Fruit fly (Drosophila melanogaster): ENCODE results near the gene ND-15.

Gene ND-15

DNA sequence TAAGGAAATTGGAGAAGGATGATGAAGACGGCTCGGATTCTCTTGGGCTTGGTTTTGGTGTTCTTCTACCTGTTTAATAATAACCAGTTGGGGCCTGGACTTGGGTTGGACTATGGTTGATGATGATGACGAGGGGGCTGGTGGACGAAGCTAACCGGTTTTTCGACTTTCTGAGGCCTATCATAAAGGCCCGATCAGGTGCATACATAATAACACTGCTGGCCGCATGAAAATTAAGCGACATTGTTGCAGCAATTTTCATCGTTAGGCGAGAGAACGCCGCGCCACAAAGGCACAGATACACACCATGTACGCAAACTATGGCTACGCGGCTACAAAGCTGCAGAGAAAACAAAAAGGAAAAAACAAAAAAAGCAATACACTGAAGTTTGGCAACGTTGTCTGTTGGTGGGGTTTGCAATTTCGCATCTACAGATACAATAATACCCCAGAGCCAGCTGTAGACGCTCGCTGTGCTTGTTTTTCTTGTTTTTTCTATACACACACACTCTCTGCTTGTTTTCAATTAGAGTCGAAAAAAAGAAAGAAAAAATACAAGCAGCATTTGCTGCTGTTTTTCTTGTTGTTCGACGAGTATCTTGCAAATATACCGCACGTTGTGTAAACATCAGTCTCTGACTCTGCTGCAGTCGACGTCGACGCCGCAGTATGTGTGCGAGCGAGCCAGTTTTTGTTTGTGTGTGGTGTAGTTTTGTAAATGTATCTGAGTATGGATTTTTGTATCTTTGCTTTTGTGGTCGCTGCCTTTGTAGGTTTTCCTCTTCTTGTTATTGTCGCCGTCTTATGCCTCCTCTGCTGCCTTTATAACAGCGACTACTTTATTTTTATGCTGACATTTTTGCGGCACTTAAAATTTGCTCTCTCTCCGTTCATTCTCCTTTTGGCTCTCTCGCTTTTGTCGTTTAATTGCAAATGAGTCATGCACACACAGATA lies 51.9 kb downstream of the ND-15 start (continued):
- TF ChIP-seq HHEX (GFP tag; optimal IDR thresholded peaks at IDR 0.05): peak; percentile 86
- TF ChIP-seq CG12744 (GFP tag; optimal IDR thresholded peaks at IDR 0.05): peak; percentile 55
- no peak for TF ChIP-seq CG5245 (GFP tag; optimal IDR thresholded peaks at IDR 0.05)
- no peak for TF ChIP-seq ac (GFP tag; optimal IDR thresholded peaks at IDR 0.05)
- TF ChIP-seq en (GFP tag; optimal IDR thresholded peaks at IDR 0.05): peak; percentile 41
- TF ChIP-seq CG13775 (GFP tag; optimal IDR thresholded peaks at IDR 0.05): peak; percentile 58
- TF ChIP-seq CG10979 (tag; optimal IDR thresholded peaks at IDR 0.05): peak; percentile 43
- peak; percentile 56 for TF ChIP-seq CG12155 (GFP tag; optimal IDR thresholded peaks at IDR 0.05)
- peak; percentile 86 for TF ChIP-seq Asciz (GFP tag; optimal IDR thresholded peaks at IDR 0.05)
- TF ChIP-seq mirr (GFP tag; optimal IDR thresholded peaks at IDR 0.05): peak; percentile 98
- peak; percentile 80 for TF ChIP-seq Meics (GFP tag; optimal IDR thresholded peaks at IDR 0.05)
- no peak for TF ChIP-seq gce (GFP tag; IDR thresholded peaks at IDR 0.05)
- no peak for TF ChIP-seq CG11560 (tag; IDR thresholded peaks at IDR 0.05)
- TF ChIP-seq CG6791 (GFP tag; IDR thresholded peaks at IDR 0.05; ENCODE audit: partially characterized antibody): no peak
- TF ChIP-seq CG2199 (GFP tag; IDR thresholded peaks at IDR 0.05): no peak
- peak; percentile 72 for TF ChIP-seq gro (GFP tag; optimal IDR thresholded peaks at IDR 0.05)
- peak; percentile 85 for TF ChIP-seq sug (tag; optimal IDR thresholded peaks at IDR 0.05)
- peak; percentile 32 to 84 for TF ChIP-seq Trl (optimal IDR thresholded peaks at IDR 0.05)
- peak; percentile 54 for TF ChIP-seq Trl (GFP tag; optimal IDR thresholded peaks at IDR 0.05)
- TF ChIP-seq CG12299 (tag; optimal IDR thresholded peaks at IDR 0.05): peak; percentile 76
- TF ChIP-seq row (GFP tag; IDR thresholded peaks at IDR 0.05): no peak
- peak; percentile 33 for TF ChIP-seq nmo (GFP tag; optimal IDR thresholded peaks at IDR 0.05)
- TF ChIP-seq ERR (GFP tag; optimal IDR thresholded peaks at IDR 0.05): peak; percentile 53
- peak; percentile 58 for TF ChIP-seq twi (tag; optimal IDR thresholded peaks at IDR 0.05)
- TF ChIP-seq Doc2 (GFP tag; IDR thresholded peaks at IDR 0.05): no peak
- TF ChIP-seq inv (GFP tag; IDR thresholded peaks at IDR 0.05; ENCODE audit: partially characterized antibody): no peak
- no peak for TF ChIP-seq CG6654 (GFP tag; optimal IDR thresholded peaks at IDR 0.05)
- TF ChIP-seq phol (tag; optimal IDR thresholded peaks at IDR 0.05): no peak
- TF ChIP-seq CG6683 (GFP tag; optimal IDR thresholded peaks at IDR 0.05): peak; percentile 90
- peak; percentile 60 for TF ChIP-seq NC2β (GFP tag; optimal IDR thresholded peaks at IDR 0.05)
- TF ChIP-seq CG43689 (GFP tag; IDR thresholded peaks at IDR 0.05): no peak
- TF ChIP-seq wor (GFP tag; IDR thresholded peaks at IDR 0.05): no peak
- TF ChIP-seq pfk (GFP tag; optimal IDR thresholded peaks at IDR 0.05): peak; percentile 75
- TF ChIP-seq Sox100B (GFP tag; optimal IDR thresholded peaks at IDR 0.05): peak; percentile 74
- TF ChIP-seq CG6272 (GFP tag; IDR thresholded peaks at IDR 0.05): no peak
- TF ChIP-seq z (GFP tag; IDR thresholded peaks at IDR 0.05): no peak
- TF ChIP-seq CHES-1-like (GFP tag; optimal IDR thresholded peaks at IDR 0.05): peak; percentile 87
- no peak for TF ChIP-seq Deaf1 (tag; optimal IDR thresholded peaks at IDR 0.05)
- TF ChIP-seq Hsf (GFP tag; optimal IDR thresholded peaks at IDR 0.05): peak; percentile 30
- peak; percentile 65 for TF ChIP-seq repo (GFP tag; optimal IDR thresholded peaks at IDR 0.05)
- TF ChIP-seq ham (GFP tag; IDR thresholded peaks at IDR 0.05): no peak
- peak; percentile 88 for TF ChIP-seq BtbVII (GFP tag; optimal IDR thresholded peaks at IDR 0.05)
- peak; percentile 81 for TF ChIP-seq CG15011 (GFP tag; optimal IDR thresholded peaks at IDR 0.05)
- peak in 1 of 2 experiments; percentile 61 for TF ChIP-seq Eip74EF (GFP tag; optimal IDR thresholded peaks at IDR 0.05)
- TF ChIP-seq gcm2 (GFP tag; optimal IDR thresholded peaks at IDR 0.05): peak; percentile 68
- peak; percentile 52 for TF ChIP-seq gcm (GFP tag; optimal IDR thresholded peaks at IDR 0.05)
- TF ChIP-seq nerfin-2 (GFP tag; IDR thresholded peaks at IDR 0.05; ENCODE audit: partially characterized antibody): no peak
- TF ChIP-seq Lpt (GFP tag; optimal IDR thresholded peaks at IDR 0.05): peak; percentile 27
- no peak for TF ChIP-seq CG2129 (GFP tag; IDR thresholded peaks at IDR 0.05; ENCODE audit: partially characterized antibody)
